Worm (Caenorhabditis elegans): ENCODE results near the gene nra-4.

DNA sequence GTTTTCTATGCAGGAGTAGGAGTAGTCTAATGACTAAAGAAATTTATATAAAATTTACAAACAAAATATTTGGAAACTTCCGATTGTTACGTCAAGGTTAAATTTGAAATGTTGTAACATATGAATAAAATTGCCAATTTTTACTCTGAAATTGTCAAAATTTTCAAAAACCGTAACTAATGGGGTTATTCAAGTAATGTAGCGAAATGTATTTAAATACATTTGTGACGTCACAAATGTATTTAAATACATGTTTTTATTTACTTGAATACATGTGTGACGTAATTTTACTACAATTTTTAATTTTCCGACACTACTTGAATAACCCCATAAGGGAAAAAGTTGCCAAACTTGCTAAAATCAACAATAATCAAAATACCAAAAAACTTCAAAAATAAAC lies 5.0 kb upstream of the nra-4 start:
- no peak for TF ChIP-seq ets-4 (GFP tag; optimal IDR thresholded peaks at IDR 0.05)
- no peak for TF ChIP-seq ceh-79 (tag; optimal IDR thresholded peaks at IDR 0.05)
- no peak for TF ChIP-seq nfya-1 (tag; optimal IDR thresholded peaks at IDR 0.05; ENCODE audit: borderline replicate concordance, insufficient read depth)
- no peak for TF ChIP-seq ztf-26 (tag; optimal IDR thresholded peaks at IDR 0.05)
- no peak for TF ChIP-seq tbp1 (GFP tag; optimal IDR thresholded peaks at IDR 0.05)
- TF ChIP-seq F49E8.2 (tag; optimal IDR thresholded peaks at IDR 0.05; ENCODE audit: insufficient read depth): no peak
- TF ChIP-seq nhr-90 (tag; optimal IDR thresholded peaks at IDR 0.05): no peak
- TF ChIP-seq B0019.2 (GFP tag; conservative IDR thresholded peaks at IDR 0.05): no peak
- no peak for TF ChIP-seq hmg-20 (GFP tag; IDR thresholded peaks at IDR 0.05)
- TF ChIP-seq F39B2.1 (GFP tag; IDR thresholded peaks at IDR 0.05): no peak
- TF ChIP-seq B0336.3 (GFP tag; IDR thresholded peaks at IDR 0.05): no peak
- TF ChIP-seq snpc-4 (GFP tag; optimal IDR thresholded peaks at IDR 0.05): no peak
- TF ChIP-seq snpc-4 (tag; optimal IDR thresholded peaks at IDR 0.05): no peak
- no peak for TF ChIP-seq egl-18 (GFP tag; IDR thresholded peaks at IDR 0.05)

Measured in whole organism, young adult.